Worm (Caenorhabditis elegans) whole organism, young adult: ENCODE data around the gene clr-1.

Experiments used
- B0019.2 ChIP-seq: fragments of 200-800 bp; sonication (Bioruptor generic); conservative IDR thresholded peaks from 2 replicates; pipeline ENCODE4 v1.3.6; 2022; ENCODE audit warnings: missing genetic modification reagents, missing genetic modification characterization, missing compliant biosample characterization
- B0336.3 ChIP-seq: fragments of 200-800 bp; sonication (Bioruptor generic); IDR thresholded peaks from 2 replicates; pipeline ENCODE4 v1.3.6; 2022; ENCODE audit warnings: missing genetic modification characterization, missing compliant biosample characterization
- C06A6.2 ChIP-seq: fragments of 200-800 bp; sonication (Bioruptor generic); conservative IDR thresholded peaks from 2 replicates; pipeline ENCODE4 v1.3.6; 2022; ENCODE audit warnings: missing genetic modification characterization, missing compliant biosample characterization
- D2030.7 ChIP-seq: fragments of 200-800 bp; sonication (Bioruptor generic); IDR thresholded peaks from 2 replicates; pipeline ENCODE4 v1.3.6; 2022; ENCODE audit warnings: missing genetic modification reagents, missing genetic modification characterization, missing compliant biosample characterization
- F37B4.10 ChIP-seq: fragments of 200-800 bp; sonication (Bioruptor generic); IDR thresholded peaks from 2 replicates; pipeline ENCODE4 v1.3.6; 2022; ENCODE audit warnings: missing genetic modification characterization, missing compliant biosample characterization
- F52B5.7 ChIP-seq: sonication (generic microtip); optimal IDR thresholded peaks from 2 replicates; lab custom pipeline; 2016; ENCODE audit warnings: mild to moderate bottlenecking, missing genetic modification characterization, missing compliant biosample characterization
- F57A8.1 ChIP-seq: fragments of 200-800 bp; sonication (Bioruptor generic); optimal IDR thresholded peaks from 2 replicates; lab custom pipeline; 2018; ENCODE audit warnings: mild to moderate bottlenecking, missing genetic modification characterization, moderate library complexity, missing compliant biosample characterization
- K12H6.12 ChIP-seq: fragments of 200-800 bp; sonication (Bioruptor generic); optimal IDR thresholded peaks from 2 replicates; lab custom pipeline; 2018; ENCODE audit warnings: mild to moderate bottlenecking, missing genetic modification characterization, missing compliant biosample characterization
- Y56A3A.18 ChIP-seq: fragments of 200-800 bp; sonication (Bioruptor generic); IDR thresholded peaks from 2 replicates; pipeline ENCODE4 v1.3.6; 2022; ENCODE audit warnings: missing genetic modification reagents, missing genetic modification characterization, missing compliant biosample characterization
- ZK185.1 ChIP-seq: sonication (generic microtip); optimal IDR thresholded peaks from 2 replicates; lab custom pipeline; 2016; ENCODE audit warnings: mild to moderate bottlenecking, missing genetic modification characterization, missing compliant biosample characterization; ENCODE audit not compliant: poor library complexity, severe bottlenecking
- attf-3 ChIP-seq: fragments of 200-800 bp; sonication (Bioruptor generic); conservative IDR thresholded peaks from 2 replicates; pipeline ENCODE4 v1.3.6; 2022; ENCODE audit warnings: missing genetic modification reagents, missing genetic modification characterization, missing compliant biosample characterization
- bed-1 ChIP-seq: fragments of 200-800 bp; sonication (Bioruptor generic); IDR thresholded peaks from 2 replicates; pipeline ENCODE4 v1.3.6; 2022; ENCODE audit warnings: missing genetic modification reagents, missing genetic modification characterization, missing compliant biosample characterization
- bed-2 ChIP-seq: fragments of 200-800 bp; sonication (Bioruptor generic); IDR thresholded peaks from 2 replicates; pipeline ENCODE4 v1.3.6; 2022; ENCODE audit warnings: missing genetic modification reagents, missing genetic modification characterization, missing compliant biosample characterization
- ccch-3 ChIP-seq: fragments of 200-800 bp; sonication (Bioruptor generic); optimal IDR thresholded peaks from 2 replicates; lab custom pipeline; 2018; ENCODE audit warnings: mild to moderate bottlenecking, missing genetic modification characterization, missing compliant biosample characterization
- ceh-27 ChIP-seq: fragments of 200-800 bp; sonication (Bioruptor generic); optimal IDR thresholded peaks from 2 replicates; lab custom pipeline; 2018; ENCODE audit warnings: mild to moderate bottlenecking, missing genetic modification characterization, moderate library complexity, missing compliant biosample characterization
- ceh-40 ChIP-seq: fragments of 200-800 bp; sonication (Bioruptor generic); IDR thresholded peaks from 2 replicates; pipeline ENCODE4 v1.3.6; 2022; ENCODE audit warnings: missing genetic modification characterization, missing compliant biosample characterization
- ceh-79 ChIP-seq: sonication (generic microtip); optimal IDR thresholded peaks from 2 replicates; lab custom pipeline; 2017; ENCODE audit warnings: mild to moderate bottlenecking, missing genetic modification characterization, missing compliant biosample characterization
- chd-7 ChIP-seq: sonication (generic microtip); optimal IDR thresholded peaks from 2 replicates; lab custom pipeline; 2016; ENCODE audit warnings: mild to moderate bottlenecking, missing genetic modification characterization, moderate library complexity, missing compliant biosample characterization
- dpff-1 ChIP-seq: sonication (generic microtip); optimal IDR thresholded peaks from 2 replicates; lab custom pipeline; 2017; ENCODE audit warnings: mild to moderate bottlenecking, missing genetic modification characterization, missing compliant biosample characterization
- dpl-1 ChIP-seq: fragments of 150-350 bp; optimal IDR thresholded peaks from 2 replicates; lab custom pipeline; 2014; ENCODE audit warnings: missing biosample characterization, missing genetic modification reagents, missing genetic modification characterization
- efl-1 ChIP-seq: fragments of 150-350 bp; optimal IDR thresholded peaks from 2 replicates; lab custom pipeline; 2014; ENCODE audit warnings: missing biosample characterization, missing genetic modification reagents, missing genetic modification characterization
- egl-44 ChIP-seq: fragments of 200-800 bp; sonication (Bioruptor generic); IDR thresholded peaks from 2 replicates; pipeline ENCODE4 v1.3.6; 2022; ENCODE audit warnings: missing genetic modification reagents, missing genetic modification characterization, missing compliant biosample characterization
- him-1 ChIP-seq: sonication (generic microtip); optimal IDR thresholded peaks from 2 replicates; lab custom pipeline; 2016; ENCODE audit warnings: missing genotype, missing genetic modification reagents, missing genetic modification characterization, missing compliant biosample characterization
- hlh-12 ChIP-seq: sonication (generic microtip); optimal IDR thresholded peaks from 2 replicates; lab custom pipeline; 2016; ENCODE audit warnings: missing genetic modification characterization, missing compliant biosample characterization
- hlh-26 ChIP-seq: fragments of 200-800 bp; sonication (Bioruptor generic); conservative IDR thresholded peaks from 2 replicates; pipeline ENCODE4 v1.3.6; 2022; ENCODE audit warnings: missing genetic modification reagents, missing genetic modification characterization, missing compliant biosample characterization
- hmg-1.2 ChIP-seq: fragments of 200-800 bp; sonication (Bioruptor generic); IDR thresholded peaks from 2 replicates; pipeline ENCODE4 v1.3.6; 2022; ENCODE audit warnings: missing genetic modification reagents, missing genetic modification characterization, missing compliant biosample characterization
- let-526 ChIP-seq: fragments of 200-800 bp; sonication (Bioruptor generic); IDR thresholded peaks from 2 replicates; pipeline ENCODE4 v1.3.6; 2022; ENCODE audit warnings: missing genetic modification reagents, missing genetic modification characterization, missing compliant biosample characterization
- lin-26 ChIP-seq: fragments of 200-800 bp; sonication (Bioruptor generic); IDR thresholded peaks from 2 replicates; pipeline ENCODE4 v1.3.6; 2022; ENCODE audit warnings: missing genetic modification reagents, missing genetic modification characterization, missing compliant biosample characterization
- lin-35 ChIP-seq, 3 experiments: fragments of 150-350 bp in 2 of 3; sonication (generic microtip) in 1 of 3; optimal IDR thresholded peaks; 2 replicates each; lab custom pipeline; 2014 to 2018; ENCODE audit warnings: missing biosample characterization in 3 of 3, missing genetic modification characterization in 3 of 3, missing genetic modification reagents in 3 of 3
- lin-40 ChIP-seq: sonication (generic microtip); optimal IDR thresholded peaks from 2 replicates; lab custom pipeline; 2016; ENCODE audit warnings: missing genetic modification characterization, mild to moderate bottlenecking, missing compliant biosample characterization, missing genotype, missing genetic modification reagents
- lsy-27 ChIP-seq: sonication (generic microtip); optimal IDR thresholded peaks from 2 replicates; lab custom pipeline; 2017; ENCODE audit warnings: missing genetic modification characterization, mild to moderate bottlenecking, missing compliant biosample characterization, antibody characterized with exemption, missing genotype, borderline replicate concordance; ENCODE audit not compliant: insufficient read depth
- madf-10 ChIP-seq: sonication (generic microtip); optimal IDR thresholded peaks from 2 replicates; lab custom pipeline; 2016; ENCODE audit warnings: mild to moderate bottlenecking, missing genetic modification characterization, missing compliant biosample characterization
- madf-3 ChIP-seq: fragments of 200-800 bp; sonication (Bioruptor generic); IDR thresholded peaks from 2 replicates; pipeline ENCODE4 v1.3.6; 2022; ENCODE audit warnings: missing genetic modification reagents, missing genetic modification characterization, missing compliant biosample characterization
- madf-6 ChIP-seq: fragments of 200-800 bp; sonication (Bioruptor generic); IDR thresholded peaks from 2 replicates; pipeline ENCODE4 v1.3.6; 2022; ENCODE audit warnings: missing genetic modification reagents, missing genetic modification characterization, missing compliant biosample characterization
- madf-8 ChIP-seq: fragments of 200-800 bp; sonication (Bioruptor generic); conservative IDR thresholded peaks from 2 replicates; pipeline ENCODE4 v1.3.6; 2022; ENCODE audit warnings: missing genetic modification reagents, missing genetic modification characterization, missing compliant biosample characterization
- mxl-1 ChIP-seq: sonication (generic microtip); optimal IDR thresholded peaks from 2 replicates; lab custom pipeline; 2016; ENCODE audit warnings: missing genetic modification characterization, missing compliant biosample characterization
- nfyb-1 ChIP-seq: fragments of 200-800 bp; sonication (Bioruptor generic); IDR thresholded peaks from 2 replicates; pipeline ENCODE4 v1.3.6; 2022; ENCODE audit warnings: missing genetic modification reagents, missing genetic modification characterization, missing compliant biosample characterization
- nhr-120 ChIP-seq: fragments of 200-800 bp; sonication (Bioruptor generic); IDR thresholded peaks from 2 replicates; pipeline ENCODE4 v1.3.6; 2022; ENCODE audit warnings: missing genetic modification characterization, missing compliant biosample characterization
- nhr-90 ChIP-seq: sonication (generic microtip); optimal IDR thresholded peaks from 2 replicates; lab custom pipeline; 2016; ENCODE audit warnings: missing genotype, mild to moderate bottlenecking, missing genetic modification characterization, missing compliant biosample characterization
- sea-2 ChIP-seq: fragments of 200-800 bp; sonication (Bioruptor generic); IDR thresholded peaks from 2 replicates; pipeline ENCODE4 v1.3.6; 2022; ENCODE audit warnings: missing genetic modification characterization, missing compliant biosample characterization
- sptf-2 ChIP-seq: fragments of 200-800 bp; sonication (Bioruptor generic); optimal IDR thresholded peaks from 2 replicates; lab custom pipeline; 2018; ENCODE audit warnings: mild to moderate bottlenecking, missing genetic modification characterization, missing compliant biosample characterization
- tlf-1 ChIP-seq: fragments of 200-800 bp; sonication (Bioruptor generic); optimal IDR thresholded peaks from 2 replicates; lab custom pipeline; 2018; ENCODE audit warnings: mild to moderate bottlenecking, missing genetic modification characterization, missing compliant biosample characterization
- xnd-1 ChIP-seq: sonication (generic microtip); optimal IDR thresholded peaks from 2 replicates; lab custom pipeline; 2016; ENCODE audit warnings: missing genotype, missing genetic modification reagents, missing genetic modification characterization, missing compliant biosample characterization
- zim-3 ChIP-seq: sonication (generic microtip); optimal IDR thresholded peaks from 2 replicates; lab custom pipeline; 2017; ENCODE audit warnings: mild to moderate bottlenecking, missing genetic modification characterization, moderate library complexity, missing compliant biosample characterization
- ztf-18 ChIP-seq: sonication (generic microtip); optimal IDR thresholded peaks from 2 replicates; lab custom pipeline; 2016; ENCODE audit warnings: missing genotype, mild to moderate bottlenecking, missing genetic modification characterization, missing compliant biosample characterization
- ztf-25 ChIP-seq: fragments of 200-800 bp; sonication (Bioruptor generic); IDR thresholded peaks from 2 replicates; pipeline ENCODE4 v1.3.6; 2022; ENCODE audit warnings: missing genetic modification reagents, missing genetic modification characterization, missing compliant biosample characterization

clr-1 gene

ce11 chrII:5496375-5496774, 30.2 kb downstream of the clr-1 start, which contains the start of gene F12A10.1:
F12A10.1 (plus strand) TSS chrII:5496540.
- TF ChIP-seq ceh-27 (GFP tag; lab: Kevin White, UChicago) (no peak), bed-2 (GFP tag; lab: Robert Waterston, UW) (no peak), mxl-1 (tag; lab: Kevin White, UChicago) (no peak), ztf-25 (GFP tag; lab: Robert Waterston, UW) (no peak), ccch-3 (GFP tag; lab: Kevin White, UChicago) (no peak), attf-3 (no peak), F57A8.1 (GFP tag; lab: Kevin White, UChicago) (no peak), hlh-26 (GFP tag; lab: Robert Waterston, UW) (no peak), lin-35 (GFP tag; optimal IDR thresholded peaks at IDR 0.05; lab: Kevin White, UChicago) (no peak), nhr-90 (tag; lab: Kevin White, UChicago) (no peak)
- TF ChIP-seq, all 124 proteins: peak for 0

- TF ChIP-seq B0019.2 (GFP tag; lab: Robert Waterston, UW): no peak
- no peak for TF ChIP-seq ceh-79 (tag; lab: Kevin White, UChicago)
- TF ChIP-seq tlf-1: no peak
- no peak for TF ChIP-seq chd-7 (tag; lab: Kevin White, UChicago)
- no peak for TF ChIP-seq hlh-12 (tag; lab: Kevin White, UChicago)
- peak; percentile 33 for TF ChIP-seq madf-8
- no peak for TF ChIP-seq zim-3 (tag; lab: Kevin White, UChicago)
- TF ChIP-seq F52B5.7 (tag; lab: Kevin White, UChicago): no peak
- TF ChIP-seq him-1 (tag; lab: Kevin White, UChicago): no peak
- no peak for TF ChIP-seq ceh-27 (GFP tag; lab: Kevin White, UChicago)
- TF ChIP-seq nfyb-1 (GFP tag; lab: Robert Waterston, UW): no peak
- TF ChIP-seq hmg-1.2 (GFP tag; lab: Robert Waterston, UW): 0 out of 2 replicates have a peak, but pooled peaks have one; percentile 18
- TF ChIP-seq K12H6.12 (tag; lab: Kevin White, UChicago): no peak
- no peak for TF ChIP-seq F37B4.10 (GFP tag; lab: Robert Waterston, UW)
- peak; percentile 51; the same call in 1 of the 2 replicates for TF ChIP-seq madf-3 (GFP tag; lab: Robert Waterston, UW)
- no peak for TF ChIP-seq sptf-2 (GFP tag; lab: Kevin White, UChicago)
- peak; percentile 44 for TF ChIP-seq xnd-1 (tag; lab: Kevin White, UChicago)
- TF ChIP-seq sea-2: no peak
- TF ChIP-seq D2030.7: 0 out of 2 replicates have a peak, but pooled peaks have one; percentile 27
- no peak for TF ChIP-seq dpff-1 (tag; lab: Kevin White, UChicago)
- TF ChIP-seq bed-1 (GFP tag; lab: Robert Waterston, UW): no peak
- TF ChIP-seq nhr-120 (GFP tag; lab: Robert Waterston, UW): no peak
- no peak for TF ChIP-seq ZK185.1 (tag; lab: Kevin White, UChicago)
- 0 out of 2 replicates have a peak, but pooled peaks have one; percentile 42 for TF ChIP-seq Y56A3A.18 (GFP tag; lab: Robert Waterston, UW)
- peak; percentile 83 for TF ChIP-seq madf-6 (GFP tag; lab: Robert Waterston, UW)
- no peak for TF ChIP-seq B0336.3
- no peak for TF ChIP-seq ceh-40 (GFP tag; lab: Robert Waterston, UW)
- no peak for TF ChIP-seq C06A6.2 (GFP tag; lab: Robert Waterston, UW)
- TF ChIP-seq efl-1 (GFP tag; lab: Kevin White, UChicago): peak; percentile 59
- no peak for TF ChIP-seq ztf-18 (tag; lab: Kevin White, UChicago)
- TF ChIP-seq let-526 (GFP tag; lab: Robert Waterston, UW): no peak
- no peak for TF ChIP-seq lsy-27 (tag; lab: Kevin White, UChicago)
- 0 out of 2 replicates have a peak, but pooled peaks have one; percentile 44 for TF ChIP-seq lin-26 (GFP tag; lab: Robert Waterston, UW)
- no peak for TF ChIP-seq lin-40 (tag; lab: Kevin White, UChicago)
- TF ChIP-seq egl-44 (GFP tag; lab: Robert Waterston, UW): no peak
- TF ChIP-seq F57A8.1 (GFP tag; lab: Kevin White, UChicago): no peak
- no peak for TF ChIP-seq madf-10 (tag; lab: Kevin White, UChicago)
- peak; percentile 14 for TF ChIP-seq dpl-1 (GFP tag; lab: Kevin White, UChicago)
Measured at ce11 chrII:5497541-5497940, 31.4 kb downstream of the clr-1 start.
